Worm (Caenorhabditis elegans) whole organism, L3 larva: Measurements from ENCODE around the gene ugt-23.

Experiments
- R02D3.7 ChIP-seq: fragments of 150-350 bp; optimal IDR thresholded peaks from 2 replicates; lab custom pipeline; 2014; ENCODE audit warnings: missing biosample characterization, missing genetic modification characterization
- aly-2 ChIP-seq: fragments of 150-350 bp; optimal IDR thresholded peaks from 2 replicates; lab custom pipeline; 2014; ENCODE audit warnings: missing biosample characterization, missing genetic modification characterization
- ceh-16 ChIP-seq: sonication (generic microtip); optimal IDR thresholded peaks from 2 replicates; lab custom pipeline; 2017; ENCODE audit warnings: missing biosample characterization, missing genetic modification characterization
- ceh-9 ChIP-seq: sonication (generic microtip); optimal IDR thresholded peaks from 2 replicates; lab custom pipeline; 2018; ENCODE audit warnings: missing biosample characterization, missing genetic modification characterization
- daf-12 ChIP-seq: fragments of 150-350 bp; optimal IDR thresholded peaks from 2 replicates; lab custom pipeline; 2014; ENCODE audit warnings: missing biosample characterization, missing genetic modification reagents, missing genetic modification characterization
- elt-2 ChIP-seq: sonication (generic microtip); optimal IDR thresholded peaks from 2 replicates; lab custom pipeline; 2016; ENCODE audit warnings: missing genetic modification reagents, mild to moderate bottlenecking, missing genetic modification characterization, missing compliant biosample characterization
- elt-3 ChIP-seq, 3 experiments: fragments of 150-350 bp in 1 of 3; sonication (generic microtip) in 2 of 3; optimal IDR thresholded peaks; 2 replicates in 2 of 3; 4 replicates in 1 of 3; lab custom pipeline; 2014 to 2017; ENCODE audit warnings: missing biosample characterization in 3 of 3, missing genetic modification characterization in 3 of 3
- fkh-10 ChIP-seq: sonication (generic microtip); optimal IDR thresholded peaks from 2 replicates; lab custom pipeline; 2017; ENCODE audit warnings: missing biosample characterization, missing genetic modification reagents, missing genetic modification characterization
- fos-1 ChIP-seq: fragments of 150-350 bp; optimal IDR thresholded peaks from 2 replicates; lab custom pipeline; 2014; ENCODE audit warnings: missing biosample characterization, missing genetic modification characterization
- hmg-11 ChIP-seq: sonication (generic microtip); optimal IDR thresholded peaks from 2 replicates; lab custom pipeline; 2016; ENCODE audit warnings: missing genetic modification characterization, missing compliant biosample characterization
- lsy-12 ChIP-seq: sonication (generic microtip); optimal IDR thresholded peaks from 2 replicates; lab custom pipeline; 2016; ENCODE audit warnings: mild to moderate bottlenecking, missing genetic modification characterization, missing compliant biosample characterization
- mml-1 ChIP-seq: fragments of 150-350 bp; sonication (generic microtip); optimal IDR thresholded peaks from 3 replicates; lab custom pipeline; 2014; ENCODE audit warnings: missing biosample characterization, missing genetic modification characterization
- nfya-1 ChIP-seq: sonication (generic microtip); optimal IDR thresholded peaks from 2 replicates; lab custom pipeline; 2017; ENCODE audit warnings: missing genetic modification characterization, mild to moderate bottlenecking, missing compliant biosample characterization, antibody characterized with exemption, moderate library complexity; ENCODE audit not compliant: insufficient read depth
- nhr-11 ChIP-seq: fragments of 150-350 bp; optimal IDR thresholded peaks from 2 replicates; lab custom pipeline; 2014; ENCODE audit warnings: missing biosample characterization, missing genetic modification characterization
- nhr-25 ChIP-seq: sonication (generic microtip); optimal IDR thresholded peaks from 2 replicates; lab custom pipeline; 2017; ENCODE audit warnings: missing biosample characterization, missing genetic modification characterization
- nhr-77 ChIP-seq: fragments of 150-350 bp; optimal IDR thresholded peaks from 2 replicates; lab custom pipeline; 2014; ENCODE audit warnings: missing biosample characterization, missing genetic modification characterization
- pqm-1 ChIP-seq: fragments of 150-350 bp; optimal IDR thresholded peaks from 2 replicates; lab custom pipeline; 2017; ENCODE audit warnings: missing biosample characterization, missing genetic modification characterization, inconsistent platforms
- unc-62 ChIP-seq: fragments of 150-350 bp; sonication (generic microtip); optimal IDR thresholded peaks from 4 replicates; lab custom pipeline; 2014; ENCODE audit warnings: missing biosample characterization, missing genetic modification reagents, missing genetic modification characterization

The ugt-23 gene

DNA sequence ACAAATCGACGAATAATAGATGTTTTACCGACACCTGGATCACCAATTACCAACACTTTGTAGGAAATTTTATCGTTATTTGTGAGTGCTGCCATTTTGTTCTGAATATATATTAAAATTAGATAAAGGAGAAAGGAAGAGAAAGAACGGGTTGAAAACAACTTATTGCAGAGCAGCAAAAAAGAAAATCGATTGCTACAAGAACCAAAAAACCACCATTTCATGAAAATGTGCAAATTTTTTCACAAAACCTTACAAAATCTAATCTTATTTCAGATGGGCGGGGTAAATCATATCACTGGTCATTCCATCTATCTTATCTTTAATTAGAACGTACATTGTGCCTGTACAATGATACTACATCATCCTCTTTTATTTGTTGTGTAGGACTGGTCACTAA, 42.9 kb downstream of the ugt-23 start, which contains the start of gene glo-1:
Gene glo-1, minus strand, starts transcription at position 101 of the 400 bp plus-strand sequence.
- TF ChIP-seq ceh-9 (tag; lab: Kevin White, UChicago) (no peak), fkh-10 (no peak), daf-12 (tag; lab: Kevin White, UChicago) (no peak), pqm-1 (tag; lab: Kevin White, UChicago) (no peak), elt-2 (tag; lab: Kevin White, UChicago) (no peak), nfya-1 (tag; lab: Kevin White, UChicago) (no peak), ceh-16 (tag; lab: Kevin White, UChicago) (no peak), R02D3.7 (tag; lab: Kevin White, UChicago) (no peak)

DNA sequence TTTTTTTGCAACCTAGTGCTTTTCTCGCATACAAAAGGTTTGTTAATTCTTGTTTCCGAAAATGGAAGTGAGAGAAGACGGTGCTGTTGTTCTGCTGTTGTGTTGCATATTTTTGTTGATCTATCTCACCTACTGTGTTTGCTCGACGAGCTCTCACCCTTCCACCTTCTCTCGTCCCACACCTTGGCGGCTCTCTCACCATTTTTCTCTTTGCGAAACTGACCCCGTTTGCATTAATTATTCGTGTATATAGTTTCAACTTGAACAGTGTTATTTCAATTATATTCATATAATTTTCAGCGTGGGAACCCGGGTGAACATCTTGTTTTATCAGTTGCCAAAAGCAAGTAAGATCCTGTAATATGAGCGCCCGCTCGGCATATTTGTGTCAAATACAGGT, 47.9 kb downstream of the ugt-23 start, which contains the start of gene R07B1.9:
Gene R07B1.9, plus strand, starts transcription at position 301 of the 400 bp plus-strand sequence.
- TF ChIP-seq hmg-11 (tag; lab: Kevin White, UChicago): no peak
- TF ChIP-seq aly-2 (tag; lab: Kevin White, UChicago): no peak
- TF ChIP-seq nhr-25: no peak
- TF ChIP-seq nhr-11 (tag; lab: Kevin White, UChicago): no peak
- TF ChIP-seq nhr-77 (tag; lab: Kevin White, UChicago): no peak
- no peak for TF ChIP-seq lsy-12 (tag; lab: Kevin White, UChicago)
- no peak for TF ChIP-seq mml-1 (tag; lab: Kevin White, UChicago)
- TF ChIP-seq elt-3 (tag; optimal IDR thresholded peaks at IDR 0.05; lab: Kevin White, UChicago): no peak
- TF ChIP-seq fos-1 (tag; lab: Kevin White, UChicago): no peak
- TF ChIP-seq unc-62: no peak
- TF ChIP-seq elt-2 (tag; lab: Kevin White, UChicago): no peak
